Worm (Caenorhabditis elegans) whole organism, L4 larva: Measurements from ENCODE around the gene T14B4.20.
A peak's percentile ranks its signal among the peaks of the same experiment; 100 is the strongest.

Experiments
- F44E2.7 ChIP-seq: fragments of 200-800 bp; sonication (Bioruptor generic); IDR thresholded peaks from 2 replicates; pipeline ENCODE4 v2.1.2; 2022; ENCODE audit warnings: missing genetic modification characterization, missing compliant biosample characterization
- T26A8.4 ChIP-seq: fragments of 200-800 bp; sonication (Bioruptor generic); IDR thresholded peaks from 2 replicates; pipeline ENCODE4 v1.3.6; 2022; ENCODE audit warnings: missing genetic modification characterization, missing compliant biosample characterization
- Y48G9A.11 ChIP-seq: fragments of 200-800 bp; sonication (Bioruptor generic); IDR thresholded peaks from 2 replicates; pipeline ENCODE4 v1.3.6; 2022; ENCODE audit warnings: missing genetic modification reagents, missing genetic modification characterization, missing compliant biosample characterization
- ZK337.2 ChIP-seq: fragments of 200-800 bp; sonication (Bioruptor generic); IDR thresholded peaks from 2 replicates; pipeline ENCODE4 v1.3.6; 2022; ENCODE audit warnings: missing genetic modification reagents, missing genetic modification characterization, missing compliant biosample characterization
- aha-1 ChIP-seq: fragments of 150-350 bp; peaks from one replicate; lab custom pipeline; 2014; ENCODE audit warnings: missing biosample characterization, missing genetic modification characterization
- aly-2 ChIP-seq: sonication (generic microtip); optimal IDR thresholded peaks from 2 replicates; lab custom pipeline; 2018; ENCODE audit warnings: missing biosample characterization, missing genetic modification characterization
- ama-1 ChIP-seq: fragments of 150-350 bp; optimal IDR thresholded peaks from 2 replicates; lab custom pipeline; 2014; ENCODE audit warnings: inconsistent platforms, mixed read lengths
- ceh-20 ChIP-seq: fragments of 200-800 bp; sonication (Bioruptor generic); IDR thresholded peaks from 2 replicates; pipeline ENCODE4 v1.3.6; 2022; ENCODE audit warnings: missing genetic modification reagents, missing genetic modification characterization, missing compliant biosample characterization
- ceh-32 ChIP-seq: sonication (generic microtip); optimal IDR thresholded peaks from 2 replicates; lab custom pipeline; 2016; ENCODE audit warnings: mild to moderate bottlenecking, missing genetic modification characterization, missing compliant biosample characterization; ENCODE audit not compliant: poor library complexity
- ces-1 ChIP-seq: fragments of 150-350 bp; sonication (generic microtip); optimal IDR thresholded peaks from 4 replicates; lab custom pipeline; 2014; ENCODE audit warnings: missing biosample characterization, missing genetic modification reagents, missing genetic modification characterization
- cey-2 ChIP-seq: sonication (generic microtip); optimal IDR thresholded peaks from 3 replicates; lab custom pipeline; 2017; ENCODE audit warnings: missing genetic modification characterization, mild to moderate bottlenecking, missing compliant biosample characterization, antibody characterized with exemption, borderline replicate concordance; ENCODE audit not compliant: insufficient read depth
- daf-16 ChIP-seq, 3 experiments: sonication (generic microtip); optimal IDR thresholded peaks; 2 replicates each; lab custom pipeline; 2016 to 2017; ENCODE audit warnings: missing genetic modification characterization in 3 of 3, missing genetic modification reagents in 3 of 3, mild to moderate bottlenecking in 2 of 3, missing compliant biosample characterization in 2 of 3, missing biosample characterization in 1 of 3, moderate library complexity in 1 of 3
- dmd-6 ChIP-seq: fragments of 200-800 bp; sonication (Bioruptor generic); IDR thresholded peaks from 2 replicates; pipeline ENCODE4 v1.3.6; 2022; ENCODE audit warnings: missing genetic modification reagents, missing genetic modification characterization, missing compliant biosample characterization
- dmd-8 ChIP-seq: fragments of 200-800 bp; sonication (Bioruptor generic); IDR thresholded peaks from 2 replicates; pipeline ENCODE4 v1.3.6; 2022; ENCODE audit warnings: missing genetic modification characterization, missing compliant biosample characterization
- dpl-1 ChIP-seq: fragments of 150-350 bp; optimal IDR thresholded peaks from 2 replicates; lab custom pipeline; 2014; ENCODE audit warnings: missing biosample characterization, missing genetic modification reagents, missing genetic modification characterization
- duxl-1 ChIP-seq: sonication (generic microtip); optimal IDR thresholded peaks from 2 replicates; lab custom pipeline; 2016; ENCODE audit warnings: mild to moderate bottlenecking, missing genetic modification characterization, moderate library complexity, missing compliant biosample characterization; ENCODE audit not compliant: poor library complexity
- fkh-10 ChIP-seq: fragments of 150-350 bp; optimal IDR thresholded peaks from 2 replicates; lab custom pipeline; 2014; ENCODE audit warnings: missing biosample characterization, missing genetic modification reagents, missing genetic modification characterization
- gei-8 ChIP-seq: fragments of 200-800 bp; sonication (Bioruptor generic); optimal IDR thresholded peaks from 2 replicates; lab custom pipeline; 2018; ENCODE audit warnings: mild to moderate bottlenecking, missing genetic modification characterization, missing compliant biosample characterization
- hif-1 ChIP-seq, 2 experiments: sonication (generic microtip); optimal IDR thresholded peaks; 2 replicates each; lab custom pipeline; 2016 to 2017; ENCODE audit warnings: missing compliant biosample characterization in 2 of 2, missing genetic modification characterization in 2 of 2, missing genetic modification reagents in 2 of 2, missing genotype in 2 of 2, mild to moderate bottlenecking in 1 of 2
- hlh-11 ChIP-seq: fragments of 200-800 bp; sonication (Bioruptor generic); optimal IDR thresholded peaks from 2 replicates; lab custom pipeline; 2018; ENCODE audit warnings: mild to moderate bottlenecking, missing genetic modification characterization, missing compliant biosample characterization
- hmg-1.1 ChIP-seq: fragments of 200-800 bp; sonication (Bioruptor generic); IDR thresholded peaks from 2 replicates; pipeline ENCODE4 v1.3.6; 2022; ENCODE audit warnings: missing genetic modification reagents, missing genetic modification characterization, missing compliant biosample characterization
- jun-1 ChIP-seq: fragments of 150-350 bp; optimal IDR thresholded peaks from 2 replicates; lab custom pipeline; 2014; ENCODE audit warnings: missing biosample characterization, missing genetic modification reagents, missing genetic modification characterization
- lim-7 ChIP-seq: fragments of 200-800 bp; sonication (Bioruptor generic); IDR thresholded peaks from 2 replicates; pipeline ENCODE4 v1.3.6; 2022; ENCODE audit warnings: missing genetic modification characterization, missing compliant biosample characterization
- lin-1 ChIP-seq: fragments of 200-800 bp; sonication (Bioruptor generic); IDR thresholded peaks from 2 replicates; pipeline ENCODE4 v1.3.6; 2022; ENCODE audit warnings: missing genetic modification reagents, missing genetic modification characterization, missing compliant biosample characterization
- lin-15B ChIP-seq: fragments of 150-350 bp; sonication (generic microtip); optimal IDR thresholded peaks from 3 replicates; lab custom pipeline; 2014; ENCODE audit warnings: missing biosample characterization, missing genetic modification characterization
- lin-39 ChIP-seq: fragments of 150-350 bp; optimal IDR thresholded peaks from 2 replicates; lab custom pipeline; 2014; ENCODE audit warnings: missing biosample characterization, missing genetic modification reagents, missing genetic modification characterization
- lir-3 ChIP-seq: sonication (generic microtip); optimal IDR thresholded peaks from 2 replicates; lab custom pipeline; 2016; ENCODE audit warnings: mild to moderate bottlenecking, missing genetic modification characterization, missing compliant biosample characterization
- lsy-2 ChIP-seq, 2 experiments: fragments of 150-350 bp in 1 of 2; sonication (generic microtip) in 1 of 2; optimal IDR thresholded peaks; 2 replicates each; lab custom pipeline; 2014 to 2017; ENCODE audit warnings: missing biosample characterization in 2 of 2, missing genetic modification characterization in 2 of 2
- madf-5 ChIP-seq, 2 experiments: fragments of 200-800 bp; sonication (Bioruptor generic); IDR thresholded peaks; 2 replicates each; pipeline ENCODE4 v1.3.6; 2022; ENCODE audit warnings: missing compliant biosample characterization in 2 of 2, missing genetic modification characterization in 2 of 2
- madf-9 ChIP-seq: fragments of 200-800 bp; sonication (Bioruptor generic); conservative IDR thresholded peaks from 2 replicates; pipeline ENCODE4 v1.3.6; 2022; ENCODE audit warnings: missing genetic modification reagents, missing genetic modification characterization, missing compliant biosample characterization
- mdl-1 ChIP-seq, 2 experiments: fragments of 150-350 bp in 1 of 2; sonication (generic microtip) in 1 of 2; optimal IDR thresholded peaks; 2 replicates each; lab custom pipeline; 2014 to 2017; ENCODE audit warnings: missing biosample characterization in 2 of 2, missing genetic modification characterization in 2 of 2
- mep-1 ChIP-seq: fragments of 150-350 bp; sonication (generic microtip); optimal IDR thresholded peaks from 3 replicates; lab custom pipeline; 2014; ENCODE audit warnings: missing biosample characterization, missing genetic modification characterization
- mxl-2 ChIP-seq: fragments of 200-800 bp; sonication (Bioruptor generic); conservative IDR thresholded peaks from 2 replicates; pipeline ENCODE4 v1.3.6; 2022; ENCODE audit warnings: missing genetic modification reagents, missing genetic modification characterization, missing compliant biosample characterization
- nhr-10 ChIP-seq: fragments of 150-350 bp; optimal IDR thresholded peaks from 2 replicates; lab custom pipeline; 2014; ENCODE audit warnings: missing biosample characterization, missing genetic modification characterization
- nhr-111 ChIP-seq: fragments of 200-800 bp; sonication (Bioruptor generic); optimal IDR thresholded peaks from 2 replicates; lab custom pipeline; 2018; ENCODE audit warnings: mild to moderate bottlenecking, missing genetic modification characterization, missing compliant biosample characterization
- nhr-25 ChIP-seq: sonication (generic microtip); optimal IDR thresholded peaks from 2 replicates; lab custom pipeline; 2017; ENCODE audit warnings: missing genetic modification characterization, mild to moderate bottlenecking, missing compliant biosample characterization, antibody characterized with exemption, moderate library complexity, borderline replicate concordance; ENCODE audit not compliant: insufficient read depth
- nhr-48 ChIP-seq: sonication (generic microtip); optimal IDR thresholded peaks from 2 replicates; lab custom pipeline; 2016; ENCODE audit warnings: mild to moderate bottlenecking, missing genetic modification characterization, missing compliant biosample characterization
- nhr-6 ChIP-seq: fragments of 150-350 bp; optimal IDR thresholded peaks from 2 replicates; lab custom pipeline; 2014; ENCODE audit warnings: missing biosample characterization, missing genetic modification characterization
- pqm-1 ChIP-seq: sonication (generic microtip); optimal IDR thresholded peaks from 2 replicates; lab custom pipeline; 2017; ENCODE audit warnings: missing biosample characterization, missing genetic modification characterization
- rbr-2 ChIP-seq: sonication (generic microtip); optimal IDR thresholded peaks from 2 replicates; lab custom pipeline; 2016; ENCODE audit warnings: missing genotype, missing genetic modification characterization, missing compliant biosample characterization
- saeg-2 ChIP-seq: fragments of 200-800 bp; sonication (Bioruptor generic); IDR thresholded peaks from 2 replicates; pipeline ENCODE4 v1.3.6; 2022; ENCODE audit warnings: missing genetic modification reagents, missing genetic modification characterization, missing compliant biosample characterization
- sdz-12 ChIP-seq: fragments of 200-800 bp; sonication (Bioruptor generic); optimal IDR thresholded peaks from 2 replicates; lab custom pipeline; 2018; ENCODE audit warnings: mild to moderate bottlenecking, missing genetic modification characterization, missing compliant biosample characterization
- set-16 ChIP-seq: fragments of 200-800 bp; sonication (Bioruptor generic); IDR thresholded peaks from 2 replicates; pipeline ENCODE4 v1.3.6; 2022; ENCODE audit warnings: missing genetic modification reagents, missing genetic modification characterization, missing compliant biosample characterization
- snpc-4 ChIP-seq: fragments of 150-350 bp; optimal IDR thresholded peaks from 2 replicates; lab custom pipeline; 2014; ENCODE audit warnings: missing biosample characterization, missing genetic modification characterization
- unc-62 ChIP-seq, 3 experiments: fragments of 150-350 bp in 1 of 3; sonication (generic microtip); optimal IDR thresholded peaks in 2 of 3; peaks in 1 of 3; 1 replicate in 1 of 3; 2 replicates in 2 of 3; lab custom pipeline; 2014 to 2017; ENCODE audit warnings: missing biosample characterization in 3 of 3, missing genetic modification characterization in 3 of 3, missing genetic modification reagents in 3 of 3, missing genotype in 1 of 3
- vab-7 ChIP-seq: fragments of 200-800 bp; sonication (Bioruptor generic); IDR thresholded peaks from 2 replicates; pipeline ENCODE4 v1.3.6; 2022; ENCODE audit warnings: missing genetic modification reagents, missing genetic modification characterization, missing compliant biosample characterization
- zag-1 ChIP-seq: fragments of 150-350 bp; optimal IDR thresholded peaks from 2 replicates; lab custom pipeline; 2014; ENCODE audit warnings: missing biosample characterization, missing genetic modification characterization
- zip-11 ChIP-seq: fragments of 200-800 bp; sonication (Bioruptor generic); IDR thresholded peaks from 2 replicates; pipeline ENCODE4 v1.3.6; 2022; ENCODE audit warnings: missing genetic modification characterization, missing compliant biosample characterization
- zip-2 ChIP-seq: fragments of 150-350 bp; optimal IDR thresholded peaks from 2 replicates; lab custom pipeline; 2014; ENCODE audit warnings: missing biosample characterization, missing genetic modification characterization
- ztf-11 ChIP-seq: fragments of 150-350 bp; optimal IDR thresholded peaks from 2 replicates; lab custom pipeline; 2014; ENCODE audit warnings: missing biosample characterization, missing genetic modification characterization
- ztf-7 ChIP-seq: fragments of 150-350 bp; optimal IDR thresholded peaks from 2 replicates; lab custom pipeline; 2014; ENCODE audit warnings: missing biosample characterization, missing genetic modification characterization

The T14B4.20 gene

DNA sequence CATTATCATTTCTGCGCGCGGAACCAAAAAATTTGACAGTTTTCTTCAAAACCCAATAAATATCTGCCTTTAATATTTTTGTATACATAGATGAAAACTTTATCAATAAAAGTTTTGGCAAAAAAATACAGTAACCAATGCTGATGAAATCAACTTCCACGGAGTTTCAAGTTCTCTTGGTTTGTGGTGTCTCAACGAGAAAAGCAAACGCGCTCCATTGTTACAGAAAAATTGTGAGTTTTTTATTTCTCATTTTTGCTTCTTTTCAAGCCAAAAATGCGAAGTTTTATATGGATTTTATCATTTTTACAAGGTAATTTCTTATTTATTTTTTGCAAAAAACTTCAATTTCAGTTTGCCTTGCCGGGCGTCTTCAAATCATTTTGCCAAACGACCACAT is 18.0 kb downstream of the T14B4.20 start, which contains the start of gene T14B4.3 (continued):
- TF ChIP-seq nhr-25 (tag; lab: Kevin White, UChicago), result no peak
- no peak for TF ChIP-seq nhr-111 (GFP tag; lab: Kevin White, UChicago)
- TF ChIP-seq lsy-2 (tag; optimal IDR thresholded peaks at IDR 0.05; lab: Kevin White, UChicago), result peak in 1 of 2 experiments; percentile 88
- no peak for TF ChIP-seq lin-15B
- TF ChIP-seq lir-3 (tag; lab: Kevin White, UChicago), result no peak
- no peak for TF ChIP-seq set-16 (GFP tag; lab: Robert Waterston, UW)
- no peak for TF ChIP-seq pqm-1 (tag; lab: Kevin White, UChicago)
- TF ChIP-seq snpc-4 (tag; lab: Kevin White, UChicago), result no peak
- TF ChIP-seq lin-39, result no peak
- no peak for TF ChIP-seq saeg-2 (GFP tag; lab: Robert Waterston, UW)
- no peak for TF ChIP-seq daf-16 (GFP tag; optimal IDR thresholded peaks at IDR 0.05; lab: Kevin White, UChicago)
- TF ChIP-seq daf-16 (tag; optimal IDR thresholded peaks at IDR 0.05; lab: Kevin White, UChicago), result no peak
- no peak for TF ChIP-seq ZK337.2
- TF ChIP-seq zip-11 (GFP tag; lab: Robert Waterston, UW), result no peak
- TF ChIP-seq cey-2 (tag; lab: Kevin White, UChicago), result no peak
- TF ChIP-seq rbr-2 (tag; lab: Kevin White, UChicago), result peak; percentile 51
- TF ChIP-seq F44E2.7, result no peak
- no peak for TF ChIP-seq T26A8.4 (GFP tag; lab: Robert Waterston, UW)
- TF ChIP-seq mep-1 (tag; lab: Kevin White, UChicago), result peak; percentile 73
- no peak for TF ChIP-seq mdl-1 (tag; optimal IDR thresholded peaks at IDR 0.05; lab: Kevin White, UChicago)
- no peak for TF ChIP-seq zip-2 (tag; lab: Kevin White, UChicago)
- TF ChIP-seq nhr-10 (tag; lab: Kevin White, UChicago), result no peak
- no peak for TF ChIP-seq ama-1 (lab: Kevin White, UChicago)
- no peak for TF ChIP-seq madf-5 (GFP tag; IDR thresholded peaks at IDR 0.05; lab: Robert Waterston, UW)
- TF ChIP-seq Y48G9A.11, result no peak
- TF ChIP-seq lin-1 (GFP tag; lab: Robert Waterston, UW), result no peak
- TF ChIP-seq gei-8 (GFP tag; lab: Kevin White, UChicago), result no peak
- TF ChIP-seq ces-1 (GFP tag; lab: Kevin White, UChicago), result no peak
- no peak for TF ChIP-seq nhr-48 (tag; lab: Kevin White, UChicago)
- TF ChIP-seq lim-7 (GFP tag; lab: Robert Waterston, UW), result no peak
- TF ChIP-seq mxl-2 (GFP tag; lab: Robert Waterston, UW), result no peak
- TF ChIP-seq fkh-10 (GFP tag; lab: Kevin White, UChicago), result no peak
- peak; percentile 26; the same call in 1 of the 2 replicates for TF ChIP-seq hmg-1.1 (GFP tag; lab: Robert Waterston, UW)
- TF ChIP-seq hlh-11 (tag; lab: Kevin White, UChicago), result no peak
- TF ChIP-seq aha-1 (tag; lab: Kevin White, UChicago), result no peak
- no peak for TF ChIP-seq sdz-12 (GFP tag; lab: Kevin White, UChicago)
- peak in 1 of 2 experiments; percentile 77 for TF ChIP-seq hif-1 (tag; optimal IDR thresholded peaks at IDR 0.05; lab: Kevin White, UChicago)
- TF ChIP-seq zag-1 (tag; lab: Kevin White, UChicago), result no peak
- no peak for TF ChIP-seq dmd-6 (GFP tag; lab: Robert Waterston, UW)
- no peak for TF ChIP-seq unc-62 (GFP tag; optimal IDR thresholded peaks at IDR 0.05 in 1 of 2; lab: Kevin White, UChicago)
- no peak for TF ChIP-seq unc-62 (tag; optimal IDR thresholded peaks at IDR 0.05; lab: Kevin White, UChicago)
- TF ChIP-seq aly-2 (tag; lab: Kevin White, UChicago), result no peak
- TF ChIP-seq dmd-8, result no peak
- TF ChIP-seq madf-9 (GFP tag; lab: Robert Waterston, UW), result no peak
- peak; percentile 75 for TF ChIP-seq nhr-6
- TF ChIP-seq ztf-11, result no peak
- TF ChIP-seq ceh-32 (tag; lab: Kevin White, UChicago), result no peak
- TF ChIP-seq ceh-20 (GFP tag; lab: Robert Waterston, UW), result no peak
- no peak; the same call in 1 of the 2 replicates for TF ChIP-seq vab-7 (GFP tag; lab: Robert Waterston, UW)
- TF ChIP-seq dpl-1 (GFP tag; lab: Kevin White, UChicago), result peak; percentile 61
- TF ChIP-seq duxl-1 (tag; lab: Kevin White, UChicago), result no peak
- no peak for TF ChIP-seq ztf-7 (tag; lab: Kevin White, UChicago)
- no peak for TF ChIP-seq jun-1 (tag; lab: Kevin White, UChicago)
